Worm (Caenorhabditis elegans): Measurements from ENCODE around the gene ZK666.14.

DNA sequence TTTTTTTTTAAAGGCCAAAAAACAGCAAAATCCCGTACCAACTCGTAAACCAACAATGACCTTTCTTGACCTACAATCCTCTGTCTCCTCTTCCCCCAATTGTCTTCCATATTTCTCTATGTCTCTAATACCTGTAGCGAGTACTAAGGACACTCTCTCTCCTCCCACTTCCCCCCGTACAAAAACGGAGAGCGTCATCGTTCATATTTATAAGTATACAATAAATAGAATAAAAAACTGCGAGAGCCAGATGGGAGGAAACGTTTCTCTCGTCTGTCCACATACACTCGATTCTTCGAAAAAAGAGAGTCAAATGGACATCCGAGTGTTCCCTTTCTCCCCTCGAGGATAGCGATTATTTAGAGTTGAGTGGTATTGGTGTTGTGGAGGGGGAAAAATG lies 10.2 kb downstream of the ZK666.14 start:
- TF ChIP-seq drap-1 (GFP tag; optimal IDR thresholded peaks at IDR 0.05) (no peak), snpc-4 (tag; optimal IDR thresholded peaks at IDR 0.05) (no peak), unc-39 (tag; optimal IDR thresholded peaks at IDR 0.05) (no peak), mls-2 (tag; optimal IDR thresholded peaks at IDR 0.05) (no peak), lin-13 (tag; optimal IDR thresholded peaks at IDR 0.05) (no peak), unc-62 (GFP tag; optimal IDR thresholded peaks at IDR 0.05) (no peak)
